Worm (Caenorhabditis elegans) whole organism, L1 larva: ENCODE data around the gene vps-24.

Experiments
- C04F5.9 ChIP-seq: sonication (generic microtip); optimal IDR thresholded peaks from 2 replicates; lab custom pipeline; 2016; ENCODE audit warnings: missing genetic modification characterization, missing compliant biosample characterization
- Y116A8C.19 ChIP-seq: sonication (generic microtip); optimal IDR thresholded peaks from 2 replicates; lab custom pipeline; 2016; ENCODE audit warnings: missing compliant biosample characterization, missing genetic modification characterization, borderline replicate concordance
- aly-2 ChIP-seq: fragments of 150-350 bp; optimal IDR thresholded peaks from 2 replicates; lab custom pipeline; 2014; ENCODE audit warnings: missing biosample characterization, missing genetic modification characterization
- blmp-1 ChIP-seq: fragments of 150-350 bp; optimal IDR thresholded peaks from 2 replicates; lab custom pipeline; 2014; ENCODE audit warnings: missing biosample characterization, missing genetic modification characterization
- ceh-63 ChIP-seq: fragments of 200-800 bp; sonication (Bioruptor generic); optimal IDR thresholded peaks from 2 replicates; lab custom pipeline; 2018; ENCODE audit warnings: mild to moderate bottlenecking, missing genetic modification characterization, missing compliant biosample characterization
- ceh-8 ChIP-seq: fragments of 200-800 bp; sonication (Bioruptor generic); optimal IDR thresholded peaks from 2 replicates; lab custom pipeline; 2018; ENCODE audit warnings: mild to moderate bottlenecking, missing genetic modification characterization, moderate library complexity, missing compliant biosample characterization
- ceh-82 ChIP-seq, 3 experiments: fragments of 150-350 bp in 1 of 3; sonication (generic microtip) in 2 of 3; optimal IDR thresholded peaks; 2 replicates each; lab custom pipeline; 2014 to 2017; ENCODE audit warnings: missing biosample characterization in 3 of 3, missing genetic modification characterization in 3 of 3
- ceh-90 ChIP-seq: sonication (generic microtip); optimal IDR thresholded peaks from 2 replicates; lab custom pipeline; 2016; ENCODE audit warnings: missing genetic modification characterization, missing compliant biosample characterization
- dpl-1 ChIP-seq, 3 experiments: fragments of 150-350 bp in 2 of 3; sonication (generic microtip) in 1 of 3; optimal IDR thresholded peaks; 2 replicates each; lab custom pipeline; 2014 to 2017; ENCODE audit warnings: missing biosample characterization in 3 of 3, missing genetic modification characterization in 3 of 3, missing genetic modification reagents in 3 of 3
- dsc-1 ChIP-seq: sonication (generic microtip); optimal IDR thresholded peaks from 2 replicates; lab custom pipeline; 2016; ENCODE audit warnings: mild to moderate bottlenecking, missing genetic modification characterization, missing compliant biosample characterization
- egl-27 ChIP-seq, 2 experiments: fragments of 150-350 bp in 1 of 2; sonication (generic microtip); optimal IDR thresholded peaks; 3 replicates each; lab custom pipeline; 2017 to 2018; ENCODE audit warnings: missing biosample characterization in 2 of 2, missing genetic modification characterization in 2 of 2, missing genetic modification reagents in 2 of 2
- elt-3 ChIP-seq, 6 experiments: fragments of 150-350 bp in 1 of 6; sonication (generic microtip); optimal IDR thresholded peaks; 2 replicates each; lab custom pipeline; 2017 to 2018; ENCODE audit warnings: missing biosample characterization in 6 of 6, missing genetic modification characterization in 6 of 6, inconsistent platforms in 1 of 6
- fkh-4 ChIP-seq: sonication (generic microtip); optimal IDR thresholded peaks from 2 replicates; lab custom pipeline; 2016; ENCODE audit warnings: missing compliant biosample characterization, missing genetic modification characterization, borderline replicate concordance
- hlh-17 ChIP-seq: fragments of 200-800 bp; sonication (Bioruptor generic); optimal IDR thresholded peaks from 2 replicates; lab custom pipeline; 2018; ENCODE audit warnings: missing genetic modification characterization, mild to moderate bottlenecking, missing compliant biosample characterization, moderate library complexity, borderline replicate concordance
- irx-1 ChIP-seq: sonication (generic microtip); optimal IDR thresholded peaks from 2 replicates; lab custom pipeline; 2016; ENCODE audit warnings: missing genetic modification characterization, missing compliant biosample characterization
- lin-13 ChIP-seq: fragments of 150-350 bp; optimal IDR thresholded peaks from 2 replicates; lab custom pipeline; 2014; ENCODE audit warnings: missing biosample characterization, missing genetic modification reagents, missing genetic modification characterization
- lin-14 ChIP-seq: fragments of 200-800 bp; sonication (Bioruptor generic); optimal IDR thresholded peaks from 2 replicates; lab custom pipeline; 2018; ENCODE audit warnings: mild to moderate bottlenecking, missing genetic modification characterization, moderate library complexity, missing compliant biosample characterization
- lin-15B ChIP-seq: fragments of 150-350 bp; sonication (generic microtip); optimal IDR thresholded peaks from 3 replicates; lab custom pipeline; 2014; ENCODE audit warnings: missing biosample characterization, missing genetic modification characterization
- lin-35 ChIP-seq, 2 experiments: fragments of 150-350 bp; optimal IDR thresholded peaks; 2 replicates each; lab custom pipeline; 2014; ENCODE audit warnings: missing biosample characterization in 2 of 2, missing genetic modification characterization in 2 of 2, missing genetic modification reagents in 2 of 2
- lin-39 ChIP-seq: fragments of 150-350 bp; optimal IDR thresholded peaks from 2 replicates; lab custom pipeline; 2014; ENCODE audit warnings: missing biosample characterization, missing genetic modification reagents, missing genetic modification characterization
- lsy-2 ChIP-seq, 2 experiments: fragments of 150-350 bp; optimal IDR thresholded peaks; 2 replicates each; lab custom pipeline; 2014; ENCODE audit warnings: missing biosample characterization in 2 of 2, missing genetic modification characterization in 2 of 2
- mab-9 ChIP-seq: fragments of 200-800 bp; sonication (Bioruptor generic); IDR thresholded peaks from 2 replicates; pipeline ENCODE4 v1.3.6; 2022; ENCODE audit warnings: missing genetic modification reagents, missing genetic modification characterization, missing compliant biosample characterization
- mep-1 ChIP-seq: fragments of 150-350 bp; optimal IDR thresholded peaks from 2 replicates; lab custom pipeline; 2014; ENCODE audit warnings: missing biosample characterization, missing genetic modification characterization
- nhr-20 ChIP-seq: sonication (generic microtip); optimal IDR thresholded peaks from 2 replicates; lab custom pipeline; 2016; ENCODE audit warnings: mild to moderate bottlenecking, missing genetic modification characterization, missing compliant biosample characterization
- nhr-28 ChIP-seq: fragments of 150-350 bp; optimal IDR thresholded peaks from 2 replicates; lab custom pipeline; 2014; ENCODE audit warnings: missing biosample characterization, missing genetic modification characterization
- nhr-71 ChIP-seq: sonication (generic microtip); optimal IDR thresholded peaks from 2 replicates; lab custom pipeline; 2016; ENCODE audit warnings: mild to moderate bottlenecking, missing genetic modification characterization, moderate library complexity, missing compliant biosample characterization
- nhr-77 ChIP-seq: fragments of 150-350 bp; optimal IDR thresholded peaks from 2 replicates; lab custom pipeline; 2014; ENCODE audit warnings: missing biosample characterization, missing genetic modification characterization
- nhr-84 ChIP-seq: sonication (generic microtip); optimal IDR thresholded peaks from 2 replicates; lab custom pipeline; 2017; ENCODE audit warnings: missing biosample characterization, missing genetic modification characterization
- nhr-85 ChIP-seq: sonication (generic microtip); peaks from one replicate; lab custom pipeline; 2016; ENCODE audit warnings: missing genetic modification characterization, inconsistent platforms, missing compliant biosample characterization
- nhr-90 ChIP-seq: sonication (generic microtip); optimal IDR thresholded peaks from 2 replicates; lab custom pipeline; 2016; ENCODE audit warnings: mild to moderate bottlenecking, missing genetic modification characterization, missing compliant biosample characterization; ENCODE audit not compliant: poor library complexity
- unc-98 ChIP-seq: fragments of 200-800 bp; sonication (Bioruptor generic); IDR thresholded peaks from 2 replicates; pipeline ENCODE4 v1.3.6; 2022; ENCODE audit warnings: missing genetic modification characterization, missing compliant biosample characterization
- vab-15 ChIP-seq: sonication (generic microtip); optimal IDR thresholded peaks from 2 replicates; lab custom pipeline; 2017; ENCODE audit warnings: missing genotype, mild to moderate bottlenecking, missing genetic modification characterization, missing compliant biosample characterization
- xbp-1 ChIP-seq: sonication (generic microtip); optimal IDR thresholded peaks from 2 replicates; lab custom pipeline; 2016; ENCODE audit warnings: missing genetic modification characterization, missing compliant biosample characterization
- zip-4 ChIP-seq: fragments of 200-800 bp; sonication (Bioruptor generic); optimal IDR thresholded peaks from 2 replicates; lab custom pipeline; 2018; ENCODE audit warnings: mild to moderate bottlenecking, missing genetic modification characterization, moderate library complexity, missing compliant biosample characterization
- ztf-4 ChIP-seq: fragments of 150-350 bp; optimal IDR thresholded peaks from 2 replicates; lab custom pipeline; 2014; ENCODE audit warnings: missing biosample characterization, missing genetic modification characterization

Gene vps-24

DNA sequence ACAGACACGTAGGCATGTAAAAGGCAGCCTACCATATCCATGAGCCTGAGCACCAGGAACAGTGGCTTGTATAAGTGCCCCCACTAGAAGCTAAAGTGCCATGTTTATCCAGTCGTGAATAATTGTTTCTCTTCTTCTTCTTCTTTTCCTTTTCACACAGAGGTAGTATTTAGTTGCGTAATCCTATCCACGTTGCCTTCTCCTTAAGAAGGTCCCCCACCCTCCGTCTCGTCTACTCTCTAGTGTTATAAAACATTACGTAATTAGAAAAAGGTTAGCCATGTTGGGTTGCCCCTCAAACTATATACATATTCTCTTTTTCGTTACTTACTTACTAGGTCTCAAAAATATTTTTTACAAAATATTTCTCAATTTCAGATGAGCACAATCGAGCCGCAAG, 7.1 kb upstream of the vps-24 start:
- TF ChIP-seq lin-35 (GFP tag; optimal IDR thresholded peaks at IDR 0.05; lab: Kevin White, UChicago) (no peak), Y116A8C.19 (no peak), unc-98 (GFP tag; lab: Robert Waterston, UW) (no peak), nhr-85 (tag; lab: Kevin White, UChicago) (no peak), C04F5.9 (tag; lab: Kevin White, UChicago) (no peak), aly-2 (tag; lab: Kevin White, UChicago) (no peak), xbp-1 (no peak), hlh-17 (GFP tag; lab: Kevin White, UChicago) (no peak), ceh-8 (no peak), ceh-63 (GFP tag; lab: Kevin White, UChicago) (no peak)

- TF ChIP-seq zip-4 (GFP tag; lab: Kevin White, UChicago) (no peak), nhr-84 (tag; lab: Kevin White, UChicago) (no peak), ztf-4 (tag; lab: Kevin White, UChicago) (no peak), blmp-1 (tag; lab: Kevin White, UChicago) (no peak), lin-35 (GFP tag; optimal IDR thresholded peaks at IDR 0.05; lab: Kevin White, UChicago) (no peak), fkh-4 (tag; lab: Kevin White, UChicago) (no peak), lin-14 (GFP tag; lab: Kevin White, UChicago) (no peak), dsc-1 (tag; lab: Kevin White, UChicago) (no peak), mab-9 (GFP tag; lab: Robert Waterston, UW) (no peak), mep-1 (tag; lab: Kevin White, UChicago) (no peak), lin-39 (tag; lab: Kevin White, UChicago) (no peak), nhr-71 (tag; lab: Kevin White, UChicago) (no peak), xbp-1 (no peak), nhr-90 (tag; lab: Kevin White, UChicago) (no peak), elt-3 (tag; optimal IDR thresholded peaks at IDR 0.05; lab: Kevin White, UChicago) (no peak), nhr-20 (tag; lab: Kevin White, UChicago) (no peak), nhr-77 (no peak), lin-13 (no peak)
Measured at ce11 chrII:4987257-4987656, 6.5 kb upstream of the vps-24 start.

DNA sequence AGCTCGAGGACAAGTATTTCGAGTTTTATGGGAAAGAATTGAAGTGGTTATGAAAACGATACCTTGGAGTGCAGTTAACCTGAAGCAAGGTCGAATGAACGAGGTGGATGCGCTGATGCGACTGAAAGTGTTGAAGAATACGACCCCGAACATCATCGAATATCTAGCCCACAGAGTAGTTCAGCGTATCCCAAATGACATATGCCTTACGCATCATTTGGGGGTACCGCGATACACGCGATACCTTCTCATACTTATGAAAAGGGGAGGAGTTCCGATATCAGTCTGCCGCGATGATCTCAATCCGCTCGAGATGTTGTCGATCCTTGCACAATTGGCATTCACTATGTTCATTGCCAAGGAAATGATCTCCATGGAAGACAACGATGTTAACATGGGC, 4.0 kb upstream of the vps-24 start, which contains the start of gene T27F7.12:
Gene T27F7.12 (plus strand): TSS at position 301 of the 400 bp plus-strand sequence.
- no peak for TF ChIP-seq dpl-1 (GFP tag; optimal IDR thresholded peaks at IDR 0.05; lab: Kevin White, UChicago)
- TF ChIP-seq nhr-85 (tag; lab: Kevin White, UChicago) = no peak

DNA sequence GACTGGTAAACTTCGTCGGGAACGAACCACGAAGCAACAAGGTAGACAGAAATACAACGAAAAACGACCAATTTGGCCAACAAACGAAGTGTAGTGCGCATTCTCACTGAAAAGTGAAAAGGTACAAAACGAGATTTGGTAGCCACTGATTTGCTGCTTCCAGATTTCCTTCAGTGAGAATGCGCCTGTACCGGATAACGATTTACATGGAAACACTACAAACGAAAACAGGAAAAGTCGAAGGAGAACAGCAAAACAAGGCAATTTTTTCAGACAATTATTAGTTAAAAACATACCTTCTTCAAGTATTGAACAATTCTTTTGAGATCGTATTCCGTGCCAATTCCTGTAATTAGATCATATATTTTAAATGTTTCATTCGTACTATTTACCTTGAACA, 821 bp upstream of the vps-24 start, which contains the start of gene pigb-1:
Gene pigb-1 (minus strand): TSS at position 101 of the 400 bp plus-strand sequence.
- TF ChIP-seq egl-27 (tag; optimal IDR thresholded peaks at IDR 0.05; lab: Kevin White, UChicago) (no peak), dpl-1 (GFP tag; optimal IDR thresholded peaks at IDR 0.05; lab: Kevin White, UChicago) (no peak), xbp-1 (no peak), nhr-77 (no peak), ceh-82 (tag; optimal IDR thresholded peaks at IDR 0.05; lab: Kevin White, UChicago) (no peak), fkh-4 (tag; lab: Kevin White, UChicago) (no peak), irx-1 (tag; lab: Kevin White, UChicago) (no peak), vab-15 (no peak), nhr-28 (tag; lab: Kevin White, UChicago) (no peak), lsy-2 (tag; optimal IDR thresholded peaks at IDR 0.05; lab: Kevin White, UChicago) (no peak), lin-15B (tag; lab: Kevin White, UChicago) (no peak), mab-9 (GFP tag; lab: Robert Waterston, UW) (no peak), nhr-71 (tag; lab: Kevin White, UChicago) (no peak), ceh-90 (tag; lab: Kevin White, UChicago) (no peak), nhr-84 (tag; lab: Kevin White, UChicago) (no peak), aly-2 (tag; lab: Kevin White, UChicago) (no peak)
